Worm (Caenorhabditis elegans) whole organism, young adult: ENCODE results near the gene elt-2.

Experiments used
- B0035.1 ChIP-seq: sonication (generic microtip); optimal IDR thresholded peaks from 2 replicates; lab custom pipeline; 2016; ENCODE audit warnings: missing genetic modification characterization, mild to moderate bottlenecking, missing compliant biosample characterization, missing genotype, missing genetic modification reagents
- B0261.1 ChIP-seq: sonication (generic microtip); optimal IDR thresholded peaks from 2 replicates; lab custom pipeline; 2016; ENCODE audit warnings: mild to moderate bottlenecking, missing genetic modification characterization, moderate library complexity, missing compliant biosample characterization
- F23B12.7 ChIP-seq: sonication (generic microtip); optimal IDR thresholded peaks from 2 replicates; lab custom pipeline; 2017; ENCODE audit warnings: missing genetic modification characterization, mild to moderate bottlenecking, missing compliant biosample characterization, antibody characterized with exemption, moderate library complexity; ENCODE audit not compliant: insufficient read depth
- F37B4.10 ChIP-seq: fragments of 200-800 bp; sonication (Bioruptor generic); IDR thresholded peaks from 2 replicates; pipeline ENCODE4 v1.3.6; 2022; ENCODE audit warnings: missing genetic modification characterization, missing compliant biosample characterization
- F52B5.7 ChIP-seq: sonication (generic microtip); optimal IDR thresholded peaks from 2 replicates; lab custom pipeline; 2016; ENCODE audit warnings: mild to moderate bottlenecking, missing genetic modification characterization, missing compliant biosample characterization
- F55B11.4 ChIP-seq: sonication (generic microtip); optimal IDR thresholded peaks from 2 replicates; lab custom pipeline; 2016; ENCODE audit warnings: missing compliant biosample characterization, missing genetic modification characterization, borderline replicate concordance; ENCODE audit not compliant: insufficient read depth
- F57A8.1 ChIP-seq: fragments of 200-800 bp; sonication (Bioruptor generic); optimal IDR thresholded peaks from 2 replicates; lab custom pipeline; 2018; ENCODE audit warnings: mild to moderate bottlenecking, missing genetic modification characterization, moderate library complexity, missing compliant biosample characterization
- F57C9.4 ChIP-seq: sonication (generic microtip); optimal IDR thresholded peaks from 2 replicates; lab custom pipeline; 2017; ENCODE audit warnings: mild to moderate bottlenecking, missing genetic modification characterization, missing compliant biosample characterization
- K12H6.12 ChIP-seq: fragments of 200-800 bp; sonication (Bioruptor generic); optimal IDR thresholded peaks from 2 replicates; lab custom pipeline; 2018; ENCODE audit warnings: mild to moderate bottlenecking, missing genetic modification characterization, missing compliant biosample characterization
- T26A5.8 ChIP-seq: sonication (generic microtip); optimal IDR thresholded peaks from 2 replicates; lab custom pipeline; 2016; ENCODE audit warnings: missing genetic modification characterization, missing compliant biosample characterization
- Y56A3A.18 ChIP-seq: fragments of 200-800 bp; sonication (Bioruptor generic); IDR thresholded peaks from 2 replicates; pipeline ENCODE4 v1.3.6; 2022; ENCODE audit warnings: missing genetic modification reagents, missing genetic modification characterization, missing compliant biosample characterization
- Y67H2A.10 ChIP-seq: fragments of 200-800 bp; sonication (Bioruptor generic); conservative IDR thresholded peaks from 2 replicates; pipeline ENCODE4 v1.3.6; 2022; ENCODE audit warnings: missing genetic modification reagents, missing genetic modification characterization, missing compliant biosample characterization
- ama-1 ChIP-seq, 3 experiments: fragments of 150-350 bp in 1 of 3; sonication (generic microtip) in 2 of 3; optimal IDR thresholded peaks; 2 replicates each; lab custom pipeline; 2014 to 2018; ENCODE audit warnings: missing biosample characterization in 2 of 3, missing genetic modification characterization in 2 of 3, missing genetic modification reagents in 2 of 3
- atf-7 ChIP-seq: sonication (generic microtip); optimal IDR thresholded peaks from 2 replicates; lab custom pipeline; 2017; ENCODE audit warnings: mild to moderate bottlenecking, missing genetic modification characterization, missing compliant biosample characterization
- ccch-3 ChIP-seq: fragments of 200-800 bp; sonication (Bioruptor generic); optimal IDR thresholded peaks from 2 replicates; lab custom pipeline; 2018; ENCODE audit warnings: mild to moderate bottlenecking, missing genetic modification characterization, missing compliant biosample characterization
- cebp-1 ChIP-seq, 2 experiments: fragments of 200-800 bp in 1 of 2; sonication (Bioruptor generic) in 1 of 2; sonication (generic microtip) in 1 of 2; IDR thresholded peaks in 1 of 2; optimal IDR thresholded peaks in 1 of 2; 2 replicates each; pipeline versions ENCODE4 v1.3.6 to Lab custom; 2017 to 2022; ENCODE audit warnings: missing compliant biosample characterization in 2 of 2, missing genetic modification characterization in 2 of 2, mild to moderate bottlenecking in 1 of 2, missing genetic modification reagents in 1 of 2, moderate library complexity in 1 of 2
- ceh-27 ChIP-seq: fragments of 200-800 bp; sonication (Bioruptor generic); optimal IDR thresholded peaks from 2 replicates; lab custom pipeline; 2018; ENCODE audit warnings: mild to moderate bottlenecking, missing genetic modification characterization, moderate library complexity, missing compliant biosample characterization
- die-1 ChIP-seq: sonication (generic microtip); optimal IDR thresholded peaks from 2 replicates; lab custom pipeline; 2016; ENCODE audit warnings: missing genotype, mild to moderate bottlenecking, missing genetic modification characterization, missing compliant biosample characterization
- efl-1 ChIP-seq: fragments of 150-350 bp; optimal IDR thresholded peaks from 2 replicates; lab custom pipeline; 2014; ENCODE audit warnings: missing biosample characterization, missing genetic modification reagents, missing genetic modification characterization
- egl-44 ChIP-seq: fragments of 200-800 bp; sonication (Bioruptor generic); IDR thresholded peaks from 2 replicates; pipeline ENCODE4 v1.3.6; 2022; ENCODE audit warnings: missing genetic modification reagents, missing genetic modification characterization, missing compliant biosample characterization
- ets-4 ChIP-seq: fragments of 200-800 bp; sonication (Bioruptor generic); optimal IDR thresholded peaks from 2 replicates; lab custom pipeline; 2018; ENCODE audit warnings: mild to moderate bottlenecking, missing genetic modification characterization, missing compliant biosample characterization
- lag-1 ChIP-seq: fragments of 200-800 bp; sonication (Bioruptor generic); IDR thresholded peaks from 2 replicates; pipeline ENCODE4 v1.3.6; 2022; ENCODE audit warnings: missing genetic modification reagents, missing genetic modification characterization, missing compliant biosample characterization
- let-607 ChIP-seq, 2 experiments: fragments of 200-800 bp in 1 of 2; sonication (Bioruptor generic) in 1 of 2; sonication (generic microtip) in 1 of 2; optimal IDR thresholded peaks; 2 replicates each; lab custom pipeline; 2016 to 2018; ENCODE audit warnings: mild to moderate bottlenecking in 2 of 2, missing compliant biosample characterization in 2 of 2, missing genetic modification characterization in 2 of 2, moderate library complexity in 2 of 2, missing genotype in 1 of 2
- lir-1 ChIP-seq: fragments of 200-800 bp; sonication (Bioruptor generic); conservative IDR thresholded peaks from 2 replicates; pipeline ENCODE4 v1.3.6; 2022; ENCODE audit warnings: missing genetic modification reagents, missing genetic modification characterization, missing compliant biosample characterization
- lsy-27 ChIP-seq: sonication (generic microtip); optimal IDR thresholded peaks from 2 replicates; lab custom pipeline; 2017; ENCODE audit warnings: missing genetic modification characterization, mild to moderate bottlenecking, missing compliant biosample characterization, antibody characterized with exemption, missing genotype, borderline replicate concordance; ENCODE audit not compliant: insufficient read depth
- madf-8 ChIP-seq: fragments of 200-800 bp; sonication (Bioruptor generic); conservative IDR thresholded peaks from 2 replicates; pipeline ENCODE4 v1.3.6; 2022; ENCODE audit warnings: missing genetic modification reagents, missing genetic modification characterization, missing compliant biosample characterization
- nfya-1 ChIP-seq: sonication (generic microtip); optimal IDR thresholded peaks from 2 replicates; lab custom pipeline; 2017; ENCODE audit warnings: antibody characterized with exemption, missing compliant biosample characterization, missing genetic modification characterization, borderline replicate concordance; ENCODE audit not compliant: insufficient read depth
- nfyb-1 ChIP-seq: fragments of 200-800 bp; sonication (Bioruptor generic); IDR thresholded peaks from 2 replicates; pipeline ENCODE4 v1.3.6; 2022; ENCODE audit warnings: missing genetic modification reagents, missing genetic modification characterization, missing compliant biosample characterization
- nhr-80 ChIP-seq: sonication (generic microtip); optimal IDR thresholded peaks from 2 replicates; lab custom pipeline; 2016; ENCODE audit warnings: missing genetic modification characterization, missing compliant biosample characterization
- zfh-2 ChIP-seq: fragments of 200-800 bp; sonication (Bioruptor generic); conservative IDR thresholded peaks from 2 replicates; pipeline ENCODE4 v1.3.6; 2022; ENCODE audit warnings: missing genetic modification reagents, missing genetic modification characterization, missing compliant biosample characterization
- zim-3 ChIP-seq: sonication (generic microtip); optimal IDR thresholded peaks from 2 replicates; lab custom pipeline; 2017; ENCODE audit warnings: mild to moderate bottlenecking, missing genetic modification characterization, moderate library complexity, missing compliant biosample characterization
- ztf-22 ChIP-seq: fragments of 200-800 bp; sonication (Bioruptor generic); optimal IDR thresholded peaks from 2 replicates; lab custom pipeline; 2018; ENCODE audit warnings: mild to moderate bottlenecking, missing genetic modification characterization, moderate library complexity, missing compliant biosample characterization
- ztf-25 ChIP-seq: fragments of 200-800 bp; sonication (Bioruptor generic); IDR thresholded peaks from 2 replicates; pipeline ENCODE4 v1.3.6; 2022; ENCODE audit warnings: missing genetic modification reagents, missing genetic modification characterization, missing compliant biosample characterization

Gene elt-2

DNA sequence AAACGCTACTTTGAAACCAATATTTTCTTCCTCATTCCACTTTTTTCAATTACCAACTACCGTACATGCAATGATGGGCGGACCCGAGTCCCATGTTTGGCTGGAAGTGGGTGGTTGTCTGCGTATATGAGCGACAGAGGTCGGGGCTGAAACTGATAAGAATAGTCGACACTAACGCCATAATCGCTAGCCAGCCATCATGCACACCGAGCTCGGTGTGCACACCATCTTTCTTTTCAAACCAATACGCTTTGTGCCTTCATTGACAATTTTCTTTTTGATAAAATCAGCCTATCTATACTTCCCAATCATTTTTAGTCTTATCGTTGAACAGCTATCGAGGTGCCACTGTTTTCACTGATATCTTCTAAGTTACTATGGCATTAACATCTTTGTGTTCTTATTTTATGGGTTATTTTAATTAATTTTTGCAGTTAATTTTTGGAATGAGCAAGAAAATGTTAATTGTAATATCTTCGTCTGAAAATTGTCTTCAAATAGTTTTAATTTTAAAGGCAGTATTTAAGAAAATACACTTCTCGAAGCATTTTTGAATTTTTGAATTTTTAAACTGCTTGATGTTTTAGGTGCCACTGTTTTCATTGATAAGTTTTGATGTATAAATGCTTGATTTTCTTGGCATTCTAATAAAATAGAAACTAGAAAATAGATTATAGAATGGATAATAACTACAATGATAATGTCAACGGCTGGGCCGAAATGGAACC lies at the start of gene elt-2:
Gene elt-2, plus strand, starts transcription at position 678 of the 728 bp plus-strand sequence.
- TF ChIP-seq nhr-80 (peak; percentile 97), F57A8.1 (GFP tag; lab: Kevin White, UChicago) (no peak), lir-1 (GFP tag; lab: Robert Waterston, UW) (0 out of 2 replicates have a peak, but pooled peaks have one; percentile 17), F57C9.4 (tag; lab: Kevin White, UChicago) (no peak), let-607 (tag; optimal IDR thresholded peaks at IDR 0.05; lab: Kevin White, UChicago) (peak in 1 of 2 experiments; percentile 38), atf-7 (tag; lab: Kevin White, UChicago) (peak; percentile 65), egl-44 (GFP tag; lab: Robert Waterston, UW) (0 out of 2 replicates have a peak, but pooled peaks have one; percentile 26), nfyb-1 (GFP tag; lab: Robert Waterston, UW) (peak; percentile 65), K12H6.12 (tag; lab: Kevin White, UChicago) (no peak), zim-3 (tag; lab: Kevin White, UChicago) (no peak), zfh-2 (GFP tag; lab: Robert Waterston, UW) (no peak), lag-1 (GFP tag; lab: Robert Waterston, UW) (no peak), ztf-22 (GFP tag; lab: Kevin White, UChicago) (peak; percentile 86), ets-4 (peak; percentile 65), T26A5.8 (tag; lab: Kevin White, UChicago) (no peak)

- TF ChIP-seq F37B4.10 (GFP tag; lab: Robert Waterston, UW) = no peak
- TF ChIP-seq Y67H2A.10 (GFP tag; lab: Robert Waterston, UW) = no peak
- no peak for TF ChIP-seq B0035.1 (tag; lab: Kevin White, UChicago)
- TF ChIP-seq nhr-80 = no peak
- no peak for TF ChIP-seq efl-1 (GFP tag; lab: Kevin White, UChicago)
- TF ChIP-seq lsy-27 (tag; lab: Kevin White, UChicago) = no peak
- TF ChIP-seq cebp-1 (GFP tag; IDR thresholded peaks at IDR 0.05; lab: Robert Waterston, UW) = no peak
- no peak for TF ChIP-seq cebp-1 (tag; optimal IDR thresholded peaks at IDR 0.05; lab: Kevin White, UChicago)
- TF ChIP-seq F55B11.4 (tag; lab: Kevin White, UChicago) = no peak
- TF ChIP-seq nfya-1 (tag; lab: Kevin White, UChicago) = no peak
- no peak for TF ChIP-seq Y56A3A.18 (GFP tag; lab: Robert Waterston, UW)
- no peak for TF ChIP-seq die-1 (tag; lab: Kevin White, UChicago)
- no peak for TF ChIP-seq ama-1 (optimal IDR thresholded peaks at IDR 0.05; lab: Kevin White, UChicago)
- TF ChIP-seq ama-1 (GFP tag; optimal IDR thresholded peaks at IDR 0.05; lab: Kevin White, UChicago) = no peak
- no peak for TF ChIP-seq F57A8.1 (GFP tag; lab: Kevin White, UChicago)
- no peak for TF ChIP-seq F52B5.7 (tag; lab: Kevin White, UChicago)
Measured at ce11 chrX:10432786-10433185, 48.3 kb upstream of the elt-2 start.

DNA sequence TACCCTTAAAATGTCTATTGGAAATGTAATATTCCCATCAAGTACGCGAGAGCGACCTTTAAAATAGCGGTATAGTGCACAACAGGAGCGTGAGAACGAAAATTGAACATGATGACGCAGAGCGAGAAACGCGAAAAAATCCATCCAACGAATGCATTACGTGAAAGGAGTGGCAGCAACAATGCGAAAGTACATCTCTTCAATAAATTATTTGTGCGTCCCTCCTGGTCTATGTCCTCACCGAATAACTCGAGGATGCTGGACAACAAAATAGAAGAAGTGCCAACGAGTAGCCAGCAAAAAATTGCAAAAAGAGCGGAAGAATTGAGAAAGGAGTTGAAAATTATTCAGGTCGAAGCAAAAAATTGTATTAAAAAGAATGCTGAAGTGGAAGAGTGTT lies 47.2 kb upstream of the elt-2 start:
- TF ChIP-seq ceh-27 (GFP tag; lab: Kevin White, UChicago) (peak; percentile 30), ztf-25 (GFP tag; lab: Robert Waterston, UW) (no peak), F23B12.7 (tag; lab: Kevin White, UChicago) (no peak), B0261.1 (no peak), madf-8 (GFP tag; lab: Robert Waterston, UW) (no peak), lag-1 (GFP tag; lab: Robert Waterston, UW) (no peak), ccch-3 (GFP tag; lab: Kevin White, UChicago) (no peak), zim-3 (tag; lab: Kevin White, UChicago) (no peak)
